Fruit fly (Drosophila melanogaster) Kc167 (cell line): ENCODE results near the gene CG8191.

ENCODE experiments used
- Sin3A ChIP-seq: fragments of >200 bp; optimal IDR thresholded peaks from 2 replicates; lab custom pipeline; 2018; ENCODE audit warnings: missing external identifiers
- h ChIP-seq: fragments of >200 bp; optimal IDR thresholded peaks from 3 replicates; lab custom pipeline; 2018; ENCODE audit warnings: missing external identifiers
- psq ChIP-seq: fragments of >200 bp; optimal IDR thresholded peaks from 2 replicates; lab custom pipeline; 2017; ENCODE audit warnings: missing external identifiers

DNA sequence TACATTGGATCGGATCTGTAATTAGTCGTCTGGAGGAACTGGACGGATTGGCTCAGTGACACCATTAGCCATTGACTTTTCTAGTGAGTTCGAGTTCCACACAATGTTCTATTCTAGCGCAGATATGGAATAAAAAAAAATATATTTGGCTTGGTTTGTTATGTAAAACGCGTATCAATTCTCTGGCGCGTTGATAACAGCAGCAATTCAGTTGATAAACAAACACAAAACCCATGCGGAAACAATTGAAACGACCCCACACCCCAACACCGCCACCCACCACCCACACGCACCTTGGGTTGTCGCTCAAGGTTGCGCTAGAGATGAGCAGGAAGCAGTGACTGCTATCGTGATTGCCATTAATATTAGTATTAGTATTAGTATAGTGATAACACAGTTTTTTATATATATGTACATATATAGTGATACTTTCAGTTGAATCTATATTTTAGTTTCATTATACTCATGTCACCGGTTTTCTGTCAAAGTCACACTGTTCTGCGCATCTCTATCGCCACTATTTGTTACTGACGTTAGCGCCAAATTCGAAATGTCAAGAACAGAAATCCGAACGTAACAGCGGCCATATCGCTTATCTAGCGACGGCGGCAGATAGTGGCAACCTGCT is 34.3 kb upstream of the CG8191 start:
- no peak for TF ChIP-seq h (lab: Kevin White, UChicago)
- TF ChIP-seq psq (lab: Kevin White, UChicago): no peak
- TF ChIP-seq Sin3A (lab: Kevin White, UChicago): no peak
